Fruit fly (Drosophila melanogaster): ENCODE data around the gene plh.

Gene plh

DNA sequence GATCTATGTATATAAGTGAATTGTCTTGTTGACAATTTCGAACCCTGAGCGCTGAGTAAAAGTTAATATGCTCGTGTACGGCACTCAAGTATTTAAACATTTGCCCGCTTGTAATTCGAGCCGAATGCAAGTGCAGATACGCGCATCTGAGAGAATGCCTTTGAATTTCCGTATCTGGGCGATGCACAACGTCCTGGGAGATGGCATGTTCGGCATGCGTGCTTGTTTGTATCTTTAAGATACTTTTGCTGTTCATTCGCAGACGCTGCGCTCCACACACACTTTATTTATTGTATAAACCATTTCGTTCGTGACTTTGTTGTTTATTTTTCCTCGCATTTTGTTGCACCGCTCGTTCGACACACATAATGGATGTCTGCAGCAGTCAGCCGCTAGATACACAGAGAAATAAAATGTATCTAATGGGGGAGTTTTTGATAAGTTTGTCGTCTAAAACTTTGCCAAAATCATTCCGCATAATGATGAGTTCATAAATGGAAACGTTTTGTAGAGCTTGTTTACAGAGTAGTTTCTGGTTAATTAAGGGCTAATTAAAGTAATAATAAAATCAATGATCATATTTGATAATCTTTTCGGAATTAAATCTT, 37.0 kb downstream of the plh start (continued):
- TF ChIP-seq dati (GFP tag; IDR thresholded peaks at IDR 0.05) (peak; percentile 5; the same call in 1 of the 2 replicates), NC2α (GFP tag; optimal IDR thresholded peaks at IDR 0.05) (no peak), lab (GFP tag; optimal IDR thresholded peaks at IDR 0.05) (no peak), Pdp1 (GFP tag; optimal IDR thresholded peaks at IDR 0.05) (peak in 1 of 2 experiments; percentile 52), ci (GFP tag; IDR thresholded peaks at IDR 0.05) (0 out of 3 replicates have a peak, but pooled peaks have one; percentile 28), wek (GFP tag; optimal IDR thresholded peaks at IDR 0.05) (peak; percentile 2), CG14667 (GFP tag; IDR thresholded peaks at IDR 0.05) (no peak), CG4360 (GFP tag; IDR thresholded peaks at IDR 0.05) (peak; percentile 17; the same call in 1 of the 2 replicates), Mrtf (GFP tag; IDR thresholded peaks at IDR 0.05) (no peak), lov (optimal IDR thresholded peaks at IDR 0.05) (no peak), lov (GFP tag; IDR thresholded peaks at IDR 0.05) (0 out of 3 replicates have a peak, but pooled peaks have one; percentile 16), Asciz (GFP tag; optimal IDR thresholded peaks at IDR 0.05) (no peak), Atf6 (GFP tag; IDR thresholded peaks at IDR 0.05) (0 out of 2 replicates have a peak, but pooled peaks have one; percentile 19), E2f2 (GFP tag; IDR thresholded peaks at IDR 0.05) (0 out of 2 replicates have a peak, but pooled peaks have one; percentile 7), bsh (GFP tag; optimal IDR thresholded peaks at IDR 0.05) (peak in 1 of 2 experiments; percentile 25), kni (GFP tag; optimal IDR thresholded peaks at IDR 0.05) (peak; percentile 26), sens (GFP tag) (peak; percentile 84), CG8359 (GFP tag; optimal IDR thresholded peaks at IDR 0.05; ENCODE audit: borderline replicate concordance) (peak; percentile 0), CG2712 (tag; optimal IDR thresholded peaks at IDR 0.05) (peak; percentile 17), CG14710 (tag; optimal IDR thresholded peaks at IDR 0.05) (peak; percentile 5), CG8924 (tag; optimal IDR thresholded peaks at IDR 0.05) (peak; percentile 43), D19A (tag; optimal IDR thresholded peaks at IDR 0.05) (peak; percentile 26), zf30C (GFP tag; optimal IDR thresholded peaks at IDR 0.05) (peak; percentile 73), az2 (GFP tag; optimal IDR thresholded peaks at IDR 0.05) (peak; percentile 3), Trl (optimal IDR thresholded peaks at IDR 0.05) (no peak), Trl (GFP tag; optimal IDR thresholded peaks at IDR 0.05) (no peak), phol (tag; optimal IDR thresholded peaks at IDR 0.05) (peak; percentile 39), lilli (GFP tag; optimal IDR thresholded peaks at IDR 0.05) (no peak), tll (GFP tag; optimal IDR thresholded peaks at IDR 0.05) (no peak), chm (GFP tag; IDR thresholded peaks at IDR 0.05) (0 out of 2 replicates have a peak, but pooled peaks have one; percentile 26), CG5180 (GFP tag; optimal IDR thresholded peaks at IDR 0.05) (peak; percentile 4), fd64A (GFP tag; optimal IDR thresholded peaks at IDR 0.05) (peak; percentile 25), twi (tag; optimal IDR thresholded peaks at IDR 0.05) (peak; percentile 85), Vsx1 (GFP tag; optimal IDR thresholded peaks at IDR 0.05) (peak; percentile 24), Hr51 (GFP tag; optimal IDR thresholded peaks at IDR 0.05) (peak in 1 of 2 experiments; percentile 0)

DNA sequence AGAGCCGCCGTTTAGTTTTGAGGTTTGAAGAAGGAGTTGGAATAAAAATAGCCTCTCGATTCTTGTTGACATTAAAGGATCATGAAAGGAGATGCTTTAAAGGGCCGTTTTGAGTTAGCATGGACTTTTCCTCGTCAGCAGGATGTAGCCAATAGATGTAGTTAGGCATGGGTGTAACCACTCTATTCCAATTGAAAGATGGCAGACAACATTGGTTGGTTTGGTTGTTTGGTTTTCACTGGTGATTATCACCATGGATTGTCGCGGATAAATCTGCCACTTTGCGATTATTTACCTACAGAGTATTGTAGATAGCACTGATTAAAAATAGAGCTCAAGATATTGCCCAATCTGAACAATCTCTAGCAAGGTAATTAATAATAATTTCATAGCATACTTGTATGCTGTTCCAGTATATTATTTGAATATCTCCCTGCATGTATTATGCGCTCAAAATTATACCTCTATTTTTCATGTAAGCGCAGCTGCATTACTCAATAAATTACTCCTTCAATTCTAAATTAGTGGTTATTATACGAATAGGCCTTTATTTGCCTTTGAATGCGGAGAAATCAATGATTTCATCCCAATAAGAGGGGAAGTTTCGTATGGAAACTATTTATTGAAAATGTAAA, 37.8 kb downstream of the plh start:
- TF ChIP-seq CG2116 (GFP tag; optimal IDR thresholded peaks at IDR 0.05) (no peak), stwl (tag; optimal IDR thresholded peaks at IDR 0.05) (peak; percentile 24), CTCF (GFP tag; optimal IDR thresholded peaks at IDR 0.05) (peak; percentile 51), CG12744 (GFP tag; optimal IDR thresholded peaks at IDR 0.05) (no peak), CG14441 (GFP tag; IDR thresholded peaks at IDR 0.05) (no peak), eve (GFP tag; optimal IDR thresholded peaks at IDR 0.05) (peak in 1 of 2 experiments; percentile 42), Pdp1 (GFP tag; optimal IDR thresholded peaks at IDR 0.05) (peak in 1 of 2 experiments; percentile 34), lola (GFP tag; optimal IDR thresholded peaks at IDR 0.05) (peak in 1 of 3 experiments; percentile 52), CG11560 (tag; IDR thresholded peaks at IDR 0.05) (no peak), CG15269 (tag; optimal IDR thresholded peaks at IDR 0.05) (no peak), tna (GFP tag; IDR thresholded peaks at IDR 0.05; ENCODE audit: partially characterized antibody) (no peak), CG17612 (GFP tag; IDR thresholded peaks at IDR 0.05) (peak; percentile 57; the same call in 1 of the 2 replicates), gcm (GFP tag; optimal IDR thresholded peaks at IDR 0.05) (peak; percentile 30), jing (GFP tag; optimal IDR thresholded peaks at IDR 0.05) (no peak), gro (GFP tag; optimal IDR thresholded peaks at IDR 0.05) (no peak), CG1602 (GFP tag; optimal IDR thresholded peaks at IDR 0.05) (no peak)
